Fruit fly (Drosophila melanogaster) Kc167 (cell line): ENCODE results near the gene rsh.

Experiments used
- Sin3A ChIP-seq: fragments of >200 bp; optimal IDR thresholded peaks from 2 replicates; lab custom pipeline; 2018; ENCODE audit warnings: missing external identifiers
- h ChIP-seq: fragments of >200 bp; optimal IDR thresholded peaks from 3 replicates; lab custom pipeline; 2018; ENCODE audit warnings: missing external identifiers

dm6 chrX:13111832-13112231 lies 123.4 kb downstream of the rsh start:
- TF ChIP-seq Sin3A (lab: Kevin White, UChicago) (no peak), h (lab: Kevin White, UChicago) (no peak)
